Fruit fly (Drosophila melanogaster): ENCODE measurements around the gene GatB.

The GatB gene

dm6 chr3R:24143372-24143771 is 13.3 kb upstream of the GatB start:
- TF ChIP-seq CG32121 (GFP tag; IDR thresholded peaks at IDR 0.05) (peak; percentile 21; the same call in 1 of the 2 replicates), CG13204 (GFP tag; optimal IDR thresholded peaks at IDR 0.05) (peak; percentile 18), CG8301 (tag; optimal IDR thresholded peaks at IDR 0.05) (no peak), EcR (GFP tag; optimal IDR thresholded peaks at IDR 0.05) (no peak), CG14655 (GFP tag; optimal IDR thresholded peaks at IDR 0.05) (no peak), Snoo (tag; optimal IDR thresholded peaks at IDR 0.05) (no peak)

- TF ChIP-seq CG8159 (tag; optimal IDR thresholded peaks at IDR 0.05) (peak; percentile 92), Pif1B (GFP tag; optimal IDR thresholded peaks at IDR 0.05) (peak; percentile 88), CG32121 (GFP tag; IDR thresholded peaks at IDR 0.05) (peak; percentile 55), CG15710 (tag; optimal IDR thresholded peaks at IDR 0.05) (peak; percentile 89), CG34367 (tag; optimal IDR thresholded peaks at IDR 0.05) (peak; percentile 80), CG14655 (GFP tag; optimal IDR thresholded peaks at IDR 0.05) (peak; percentile 85), gl (tag; optimal IDR thresholded peaks at IDR 0.05) (peak; percentile 75), Snoo (tag; optimal IDR thresholded peaks at IDR 0.05) (peak; percentile 83), CG13204 (GFP tag; optimal IDR thresholded peaks at IDR 0.05) (peak; percentile 38), Ets98B (GFP tag; IDR thresholded peaks at IDR 0.05) (peak; percentile 81), CG8301 (tag; optimal IDR thresholded peaks at IDR 0.05) (peak; percentile 78), CG4496 (GFP tag; IDR thresholded peaks at IDR 0.05) (peak; percentile 89), EcR (GFP tag; optimal IDR thresholded peaks at IDR 0.05) (no peak), rn (GFP tag; IDR thresholded peaks at IDR 0.05) (peak; percentile 81), D1 (tag; optimal IDR thresholded peaks at IDR 0.05) (peak; percentile 46), CG9948 (tag; optimal IDR thresholded peaks at IDR 0.05) (peak; percentile 85), CG12605 (GFP tag; IDR thresholded peaks at IDR 0.05) (peak; percentile 82), Pif1A (GFP tag; optimal IDR thresholded peaks at IDR 0.05) (peak; percentile 86), fd96Ca (GFP tag; IDR thresholded peaks at IDR 0.05) (peak; percentile 89), CG17806 (tag; optimal IDR thresholded peaks at IDR 0.05) (peak; percentile 89), CG10348 (GFP tag; IDR thresholded peaks at IDR 0.05) (no peak)
These were observed 12.9 kb upstream of the GatB start for dm6 chr3R:24142971-24143370.

dm6 chr3R:24141013-24141592 is 11.0 kb upstream of the GatB start, which contains the start of gene Kal1:
TSS of gene Kal1 (plus strand) at chr3R:24141395.
- TF ChIP-seq CG9948 (tag; optimal IDR thresholded peaks at IDR 0.05) (peak; percentile 97), CG15710 (tag; optimal IDR thresholded peaks at IDR 0.05) (peak; percentile 98), Ets98B (GFP tag; IDR thresholded peaks at IDR 0.05) (peak; percentile 98), CG8159 (tag; optimal IDR thresholded peaks at IDR 0.05) (peak; percentile 98), CG32121 (GFP tag; IDR thresholded peaks at IDR 0.05) (peak; percentile 98), CG13204 (GFP tag; optimal IDR thresholded peaks at IDR 0.05) (peak; percentile 98), Pif1B (GFP tag; optimal IDR thresholded peaks at IDR 0.05) (peak; percentile 97), Pif1A (GFP tag; optimal IDR thresholded peaks at IDR 0.05) (peak; percentile 96), D1 (tag; optimal IDR thresholded peaks at IDR 0.05) (peak; percentile 92), CG10348 (GFP tag; IDR thresholded peaks at IDR 0.05) (peak; percentile 79), CG8301 (tag; optimal IDR thresholded peaks at IDR 0.05) (peak; percentile 95), CG12605 (GFP tag; IDR thresholded peaks at IDR 0.05) (peak; percentile 98), CG14655 (GFP tag; optimal IDR thresholded peaks at IDR 0.05) (peak; percentile 96), Snoo (tag; optimal IDR thresholded peaks at IDR 0.05) (peak; percentile 99), EcR (GFP tag; optimal IDR thresholded peaks at IDR 0.05) (peak; percentile 79), CG17806 (tag; optimal IDR thresholded peaks at IDR 0.05) (peak; percentile 98), CG4496 (GFP tag; IDR thresholded peaks at IDR 0.05) (peak; percentile 97), rn (GFP tag; IDR thresholded peaks at IDR 0.05) (peak; percentile 92), gl (tag; optimal IDR thresholded peaks at IDR 0.05) (peak; percentile 96), CG34367 (tag; optimal IDR thresholded peaks at IDR 0.05) (peak; percentile 97), fd96Ca (GFP tag; IDR thresholded peaks at IDR 0.05) (peak; percentile 97)

dm6 chr3R:24139646-24140130 is 9.6 kb upstream of the GatB start:
- TF ChIP-seq CG4496 (GFP tag; IDR thresholded peaks at IDR 0.05) = 0 out of 3 replicates have a peak, but pooled peaks have one; percentile 16
- no peak for TF ChIP-seq Pif1A (GFP tag; optimal IDR thresholded peaks at IDR 0.05)
- no peak for TF ChIP-seq CG14655 (GFP tag; optimal IDR thresholded peaks at IDR 0.05)
- TF ChIP-seq CG9948 (tag; optimal IDR thresholded peaks at IDR 0.05) = no peak
- no peak for TF ChIP-seq Pif1B (GFP tag; optimal IDR thresholded peaks at IDR 0.05)
- no peak for TF ChIP-seq rn (GFP tag; IDR thresholded peaks at IDR 0.05)

- TF ChIP-seq CG34367 (tag; optimal IDR thresholded peaks at IDR 0.05) (no peak), gl (tag; optimal IDR thresholded peaks at IDR 0.05) (no peak), CG14655 (GFP tag; optimal IDR thresholded peaks at IDR 0.05) (no peak), CG15710 (tag; optimal IDR thresholded peaks at IDR 0.05) (no peak), Pif1B (GFP tag; optimal IDR thresholded peaks at IDR 0.05) (no peak), CG8159 (tag; optimal IDR thresholded peaks at IDR 0.05) (no peak), CG10348 (GFP tag; IDR thresholded peaks at IDR 0.05) (no peak), CG13204 (GFP tag; optimal IDR thresholded peaks at IDR 0.05) (no peak), Snoo (tag; optimal IDR thresholded peaks at IDR 0.05) (no peak), Pif1A (GFP tag; optimal IDR thresholded peaks at IDR 0.05) (no peak)
These were observed 8.7 kb upstream of the GatB start for dm6 chr3R:24138478-24139455.

All from whole organism, pupa.